Worm (Caenorhabditis elegans) whole organism, L4 larva: ENCODE results near the gene oac-20.

ENCODE experiments used
- F44E2.7 ChIP-seq: fragments of 200-800 bp; sonication (Bioruptor generic); IDR thresholded peaks from 2 replicates; pipeline ENCODE4 v2.1.2; 2022; ENCODE audit warnings: missing genetic modification characterization, missing compliant biosample characterization
- R02D3.7 ChIP-seq: fragments of 150-350 bp; sonication (generic microtip); optimal IDR thresholded peaks from 3 replicates; lab custom pipeline; 2014; ENCODE audit warnings: missing biosample characterization, missing genetic modification characterization
- ZK337.2 ChIP-seq: fragments of 200-800 bp; sonication (Bioruptor generic); IDR thresholded peaks from 2 replicates; pipeline ENCODE4 v1.3.6; 2022; ENCODE audit warnings: missing genetic modification reagents, missing genetic modification characterization, missing compliant biosample characterization
- aha-1 ChIP-seq: fragments of 150-350 bp; peaks from one replicate; lab custom pipeline; 2014; ENCODE audit warnings: missing biosample characterization, missing genetic modification characterization
- aly-2 ChIP-seq: sonication (generic microtip); optimal IDR thresholded peaks from 2 replicates; lab custom pipeline; 2018; ENCODE audit warnings: missing biosample characterization, missing genetic modification characterization
- ama-1 ChIP-seq: fragments of 150-350 bp; optimal IDR thresholded peaks from 2 replicates; lab custom pipeline; 2014; ENCODE audit warnings: inconsistent platforms, mixed read lengths
- ceh-28 ChIP-seq: fragments of 150-350 bp; optimal IDR thresholded peaks from 2 replicates; lab custom pipeline; 2014; ENCODE audit warnings: missing biosample characterization, missing genetic modification reagents, missing genetic modification characterization
- ceh-32 ChIP-seq: sonication (generic microtip); optimal IDR thresholded peaks from 2 replicates; lab custom pipeline; 2016; ENCODE audit warnings: mild to moderate bottlenecking, missing genetic modification characterization, missing compliant biosample characterization; ENCODE audit not compliant: poor library complexity
- cey-2 ChIP-seq: sonication (generic microtip); optimal IDR thresholded peaks from 3 replicates; lab custom pipeline; 2017; ENCODE audit warnings: missing genetic modification characterization, mild to moderate bottlenecking, missing compliant biosample characterization, antibody characterized with exemption, borderline replicate concordance; ENCODE audit not compliant: insufficient read depth
- ctbp-1 ChIP-seq: fragments of 200-800 bp; sonication (Bioruptor generic); IDR thresholded peaks from 2 replicates; pipeline ENCODE4 v1.3.6; 2022; ENCODE audit warnings: missing genetic modification reagents, missing genetic modification characterization, missing compliant biosample characterization
- daf-12 ChIP-seq: fragments of 150-350 bp; optimal IDR thresholded peaks from 2 replicates; lab custom pipeline; 2014; ENCODE audit warnings: missing biosample characterization, missing genetic modification reagents, missing genetic modification characterization
- daf-19 ChIP-seq: fragments of 200-800 bp; sonication (Bioruptor generic); conservative IDR thresholded peaks from 2 replicates; pipeline ENCODE4 v1.3.6; 2022; ENCODE audit warnings: missing genetic modification characterization, missing compliant biosample characterization
- dmd-6 ChIP-seq: fragments of 200-800 bp; sonication (Bioruptor generic); IDR thresholded peaks from 2 replicates; pipeline ENCODE4 v1.3.6; 2022; ENCODE audit warnings: missing genetic modification reagents, missing genetic modification characterization, missing compliant biosample characterization
- dpl-1 ChIP-seq: fragments of 150-350 bp; optimal IDR thresholded peaks from 2 replicates; lab custom pipeline; 2014; ENCODE audit warnings: missing biosample characterization, missing genetic modification reagents, missing genetic modification characterization
- duxl-1 ChIP-seq: sonication (generic microtip); optimal IDR thresholded peaks from 2 replicates; lab custom pipeline; 2016; ENCODE audit warnings: mild to moderate bottlenecking, missing genetic modification characterization, moderate library complexity, missing compliant biosample characterization; ENCODE audit not compliant: poor library complexity
- dve-1 ChIP-seq: sonication (generic microtip); optimal IDR thresholded peaks from 2 replicates; lab custom pipeline; 2017; ENCODE audit warnings: antibody characterized with exemption, mild to moderate bottlenecking, missing genetic modification characterization, missing compliant biosample characterization; ENCODE audit not compliant: insufficient read depth
- fos-1 ChIP-seq: fragments of 150-350 bp; optimal IDR thresholded peaks from 2 replicates; lab custom pipeline; 2014; ENCODE audit warnings: missing biosample characterization, missing genetic modification characterization
- hif-1 ChIP-seq, 2 experiments: sonication (generic microtip); optimal IDR thresholded peaks; 2 replicates each; lab custom pipeline; 2016 to 2017; ENCODE audit warnings: missing compliant biosample characterization in 2 of 2, missing genetic modification characterization in 2 of 2, missing genetic modification reagents in 2 of 2, missing genotype in 2 of 2, mild to moderate bottlenecking in 1 of 2
- hlh-11 ChIP-seq: fragments of 200-800 bp; sonication (Bioruptor generic); optimal IDR thresholded peaks from 2 replicates; lab custom pipeline; 2018; ENCODE audit warnings: mild to moderate bottlenecking, missing genetic modification characterization, missing compliant biosample characterization
- jun-1 ChIP-seq: fragments of 150-350 bp; optimal IDR thresholded peaks from 2 replicates; lab custom pipeline; 2014; ENCODE audit warnings: missing biosample characterization, missing genetic modification reagents, missing genetic modification characterization
- lin-1 ChIP-seq: fragments of 200-800 bp; sonication (Bioruptor generic); IDR thresholded peaks from 2 replicates; pipeline ENCODE4 v1.3.6; 2022; ENCODE audit warnings: missing genetic modification reagents, missing genetic modification characterization, missing compliant biosample characterization
- lin-15B ChIP-seq: fragments of 150-350 bp; sonication (generic microtip); optimal IDR thresholded peaks from 3 replicates; lab custom pipeline; 2014; ENCODE audit warnings: missing biosample characterization, missing genetic modification characterization
- lin-38 ChIP-seq: fragments of 200-800 bp; sonication (Bioruptor generic); IDR thresholded peaks from 2 replicates; pipeline ENCODE4 v1.3.6; 2022; ENCODE audit warnings: missing genetic modification reagents, missing genetic modification characterization, missing compliant biosample characterization
- lin-39 ChIP-seq: fragments of 150-350 bp; optimal IDR thresholded peaks from 2 replicates; lab custom pipeline; 2014; ENCODE audit warnings: missing biosample characterization, missing genetic modification reagents, missing genetic modification characterization
- madf-9 ChIP-seq: fragments of 200-800 bp; sonication (Bioruptor generic); conservative IDR thresholded peaks from 2 replicates; pipeline ENCODE4 v1.3.6; 2022; ENCODE audit warnings: missing genetic modification reagents, missing genetic modification characterization, missing compliant biosample characterization
- mdl-1 ChIP-seq, 2 experiments: fragments of 150-350 bp in 1 of 2; sonication (generic microtip) in 1 of 2; optimal IDR thresholded peaks; 2 replicates each; lab custom pipeline; 2014 to 2017; ENCODE audit warnings: missing biosample characterization in 2 of 2, missing genetic modification characterization in 2 of 2
- mdt-29 ChIP-seq: fragments of 200-800 bp; sonication (Bioruptor generic); IDR thresholded peaks from 2 replicates; pipeline ENCODE4 v1.3.6; 2022; ENCODE audit warnings: missing genetic modification reagents, missing genetic modification characterization, missing compliant biosample characterization
- mxl-3 ChIP-seq: fragments of 200-800 bp; sonication (Bioruptor generic); optimal IDR thresholded peaks from 2 replicates; lab custom pipeline; 2018; ENCODE audit warnings: mild to moderate bottlenecking, missing genetic modification characterization, missing compliant biosample characterization
- nhr-10 ChIP-seq: fragments of 150-350 bp; optimal IDR thresholded peaks from 2 replicates; lab custom pipeline; 2014; ENCODE audit warnings: missing biosample characterization, missing genetic modification characterization
- nhr-111 ChIP-seq: fragments of 200-800 bp; sonication (Bioruptor generic); optimal IDR thresholded peaks from 2 replicates; lab custom pipeline; 2018; ENCODE audit warnings: mild to moderate bottlenecking, missing genetic modification characterization, missing compliant biosample characterization
- nhr-25 ChIP-seq: sonication (generic microtip); optimal IDR thresholded peaks from 2 replicates; lab custom pipeline; 2017; ENCODE audit warnings: missing genetic modification characterization, mild to moderate bottlenecking, missing compliant biosample characterization, antibody characterized with exemption, moderate library complexity, borderline replicate concordance; ENCODE audit not compliant: insufficient read depth
- nhr-28 ChIP-seq: fragments of 150-350 bp; optimal IDR thresholded peaks from 2 replicates; lab custom pipeline; 2014; ENCODE audit warnings: missing biosample characterization, missing genetic modification characterization
- nhr-48 ChIP-seq: sonication (generic microtip); optimal IDR thresholded peaks from 2 replicates; lab custom pipeline; 2016; ENCODE audit warnings: mild to moderate bottlenecking, missing genetic modification characterization, missing compliant biosample characterization
- nhr-6 ChIP-seq: fragments of 150-350 bp; optimal IDR thresholded peaks from 2 replicates; lab custom pipeline; 2014; ENCODE audit warnings: missing biosample characterization, missing genetic modification characterization
- nhr-77 ChIP-seq: fragments of 150-350 bp; optimal IDR thresholded peaks from 2 replicates; lab custom pipeline; 2014; ENCODE audit warnings: missing biosample characterization, missing genetic modification characterization
- pha-4 ChIP-seq, 2 experiments: fragments of 150-350 bp in 1 of 2; fragments of 200-800 bp in 1 of 2; sonication (Bioruptor generic) in 1 of 2; IDR thresholded peaks in 1 of 2; optimal IDR thresholded peaks in 1 of 2; 2 replicates each; pipeline versions ENCODE4 v1.3.6 to Lab custom; 2014 to 2022; ENCODE audit warnings: missing genetic modification characterization in 2 of 2, missing genetic modification reagents in 2 of 2, missing biosample characterization in 1 of 2, missing compliant biosample characterization in 1 of 2
- pqm-1 ChIP-seq: sonication (generic microtip); optimal IDR thresholded peaks from 2 replicates; lab custom pipeline; 2017; ENCODE audit warnings: missing biosample characterization, missing genetic modification characterization
- saeg-2 ChIP-seq: fragments of 200-800 bp; sonication (Bioruptor generic); IDR thresholded peaks from 2 replicates; pipeline ENCODE4 v1.3.6; 2022; ENCODE audit warnings: missing genetic modification reagents, missing genetic modification characterization, missing compliant biosample characterization
- set-16 ChIP-seq: fragments of 200-800 bp; sonication (Bioruptor generic); IDR thresholded peaks from 2 replicates; pipeline ENCODE4 v1.3.6; 2022; ENCODE audit warnings: missing genetic modification reagents, missing genetic modification characterization, missing compliant biosample characterization
- skn-1 ChIP-seq: fragments of 150-350 bp; optimal IDR thresholded peaks from 2 replicates; lab custom pipeline; 2014; ENCODE audit warnings: missing biosample characterization, missing genetic modification characterization
- spr-1 ChIP-seq: sonication (generic microtip); optimal IDR thresholded peaks from 2 replicates; lab custom pipeline; 2016; ENCODE audit warnings: mild to moderate bottlenecking, missing genetic modification characterization, missing compliant biosample characterization
- tra-1 ChIP-seq: fragments of 200-800 bp; sonication (Bioruptor generic); IDR thresholded peaks from 2 replicates; pipeline ENCODE4 v1.3.6; 2022; ENCODE audit warnings: missing genetic modification reagents, missing genetic modification characterization, missing compliant biosample characterization
- unc-130 ChIP-seq: sonication (generic microtip); optimal IDR thresholded peaks from 2 replicates; lab custom pipeline; 2016; ENCODE audit warnings: missing genetic modification reagents, missing genetic modification characterization, missing compliant biosample characterization
- unc-39 ChIP-seq: sonication (generic microtip); optimal IDR thresholded peaks from 2 replicates; lab custom pipeline; 2017; ENCODE audit warnings: missing biosample characterization, missing genetic modification characterization
- vab-7 ChIP-seq: fragments of 200-800 bp; sonication (Bioruptor generic); IDR thresholded peaks from 2 replicates; pipeline ENCODE4 v1.3.6; 2022; ENCODE audit warnings: missing genetic modification reagents, missing genetic modification characterization, missing compliant biosample characterization
- zag-1 ChIP-seq: fragments of 150-350 bp; optimal IDR thresholded peaks from 2 replicates; lab custom pipeline; 2014; ENCODE audit warnings: missing biosample characterization, missing genetic modification characterization
- zfp-2 ChIP-seq: sonication (generic microtip); optimal IDR thresholded peaks from 2 replicates; lab custom pipeline; 2016; ENCODE audit warnings: mild to moderate bottlenecking, missing genetic modification characterization, missing compliant biosample characterization
- zfp-3 ChIP-seq: fragments of 200-800 bp; sonication (Bioruptor generic); conservative IDR thresholded peaks from 2 replicates; pipeline ENCODE4 v1.3.6; 2022; ENCODE audit warnings: missing genetic modification reagents, missing genetic modification characterization, missing compliant biosample characterization

oac-20 gene

DNA sequence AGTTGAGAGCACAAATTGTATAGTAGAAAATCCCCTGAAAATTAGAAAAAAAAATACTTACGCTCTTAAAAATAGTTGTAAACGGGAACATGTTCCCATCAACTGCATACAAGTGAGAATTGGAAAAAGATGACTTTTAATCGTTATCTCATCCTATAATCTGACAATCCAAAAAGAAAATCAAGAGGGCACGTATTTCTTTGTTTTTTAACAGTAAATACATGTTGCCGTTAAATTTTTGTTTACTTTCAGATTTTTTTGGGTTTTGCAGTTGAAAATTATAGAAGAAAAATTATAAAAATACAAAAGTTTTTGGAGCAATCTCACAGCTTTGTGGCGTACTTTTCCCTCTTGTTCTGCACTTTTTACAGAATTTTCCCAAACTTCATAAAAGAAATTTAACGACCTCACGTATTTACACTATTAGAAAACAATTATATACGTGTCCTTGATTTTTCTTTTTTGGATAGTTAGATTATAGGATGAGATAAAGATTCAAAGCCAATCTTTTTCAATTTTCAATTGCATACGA, 18.2 kb downstream of the oac-20 start, which contains the start of the genes C06C6.9 and C06C6.8:
C06C6.9 (minus strand) TSS at position 101 of the 532 bp plus-strand sequence.
C06C6.8 (plus strand) TSS at position 482 of the 532 bp plus-strand sequence.
- no peak for TF ChIP-seq skn-1 (tag; lab: Kevin White, UChicago)
- TF ChIP-seq aha-1 (tag; lab: Kevin White, UChicago): peak; percentile 24
- TF ChIP-seq, all 104 proteins: peak for 1

DNA sequence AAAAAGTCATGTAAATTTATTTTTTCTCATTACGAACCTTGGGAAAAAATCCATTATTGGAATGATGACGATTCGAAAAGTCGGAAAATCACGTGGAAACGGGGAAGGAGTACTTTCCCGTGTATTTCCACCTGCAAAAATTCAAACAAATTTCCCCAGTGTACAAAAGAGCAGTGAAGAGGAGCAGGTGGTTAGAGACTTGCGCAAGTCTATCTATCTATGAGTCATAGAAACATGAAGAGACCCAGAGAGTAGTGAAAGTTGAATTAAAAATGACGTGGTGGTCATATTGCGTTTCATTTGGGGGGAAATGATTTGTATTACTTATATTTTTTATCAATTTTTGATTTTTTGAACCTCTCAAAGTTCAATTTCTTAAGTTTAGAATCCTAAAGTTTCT, 21.9 kb downstream of the oac-20 start, which contains the start of gene nhr-50:
nhr-50 (minus strand) TSS at position 199 of the 400 bp plus-strand sequence.
- TF ChIP-seq lin-15B (tag; lab: Kevin White, UChicago) (no peak), fos-1 (tag; lab: Kevin White, UChicago) (no peak), tra-1 (GFP tag; lab: Robert Waterston, UW) (no peak), saeg-2 (GFP tag; lab: Robert Waterston, UW) (no peak), nhr-77 (tag; lab: Kevin White, UChicago) (peak; percentile 66), vab-7 (GFP tag; lab: Robert Waterston, UW) (no peak), nhr-10 (tag; lab: Kevin White, UChicago) (no peak), aly-2 (tag; lab: Kevin White, UChicago) (no peak), ZK337.2 (GFP tag; lab: Robert Waterston, UW) (no peak), nhr-25 (tag; lab: Kevin White, UChicago) (no peak), nhr-111 (GFP tag; lab: Kevin White, UChicago) (no peak), F44E2.7 (GFP tag; lab: Robert Waterston, UW) (no peak), zfp-3 (GFP tag; lab: Robert Waterston, UW) (no peak), hlh-11 (tag; lab: Kevin White, UChicago) (no peak), ctbp-1 (no peak), madf-9 (GFP tag; lab: Robert Waterston, UW) (no peak), duxl-1 (no peak), dpl-1 (GFP tag; lab: Kevin White, UChicago) (peak; percentile 31), lin-39 (tag; lab: Kevin White, UChicago) (no peak), daf-12 (tag; lab: Kevin White, UChicago) (no peak), unc-130 (GFP tag; lab: Kevin White, UChicago) (no peak), dve-1 (peak; percentile 85), zag-1 (tag; lab: Kevin White, UChicago) (no peak), set-16 (no peak), aha-1 (tag; lab: Kevin White, UChicago) (peak; percentile 39), nhr-28 (tag; lab: Kevin White, UChicago) (peak; percentile 67), lin-38 (GFP tag; lab: Robert Waterston, UW) (no peak), unc-39 (tag; lab: Kevin White, UChicago) (no peak), lin-1 (no peak), ceh-32 (no peak), daf-19 (GFP tag; lab: Robert Waterston, UW) (0 out of 2 replicates have a peak, but pooled peaks have one; percentile 51), dmd-6 (peak; percentile 90), ceh-28 (tag; lab: Kevin White, UChicago) (no peak), hif-1 (tag; optimal IDR thresholded peaks at IDR 0.05; lab: Kevin White, UChicago) (no peak), jun-1 (tag; lab: Kevin White, UChicago) (peak; percentile 18), mdt-29 (GFP tag; lab: Robert Waterston, UW) (no peak), mxl-3 (GFP tag; lab: Kevin White, UChicago) (peak; percentile 14), mdl-1 (tag; optimal IDR thresholded peaks at IDR 0.05; lab: Kevin White, UChicago) (peak; percentile 1 to 73), ama-1 (lab: Kevin White, UChicago) (no peak), R02D3.7 (tag; lab: Kevin White, UChicago) (no peak), pha-4 (GFP tag; IDR thresholded peaks at IDR 0.05; lab: Robert Waterston, UW) (no peak), pha-4 (tag; optimal IDR thresholded peaks at IDR 0.05; lab: Kevin White, UChicago) (peak; percentile 86), nhr-6 (tag; lab: Kevin White, UChicago) (peak; percentile 93), spr-1 (no peak), pqm-1 (tag; lab: Kevin White, UChicago) (peak; percentile 35), nhr-48 (tag; lab: Kevin White, UChicago) (peak; percentile 44), zfp-2 (tag; lab: Kevin White, UChicago) (no peak), cey-2 (no peak)
